Worm (Caenorhabditis elegans) whole organism, L1 larva: ENCODE measurements around the gene arf-5.
A peak's percentile ranks its signal among the peaks of the same experiment; 100 is the strongest.

Source experiments
- F16B12.6 ChIP-seq: fragments of 150-350 bp; optimal IDR thresholded peaks from 2 replicates; lab custom pipeline; 2014; ENCODE audit warnings: missing biosample characterization, missing genetic modification characterization
- aha-1 ChIP-seq: fragments of 150-350 bp; optimal IDR thresholded peaks from 2 replicates; lab custom pipeline; 2014; ENCODE audit warnings: missing biosample characterization, missing genetic modification characterization
- alr-1 ChIP-seq: fragments of 200-800 bp; sonication (Bioruptor generic); optimal IDR thresholded peaks from 2 replicates; lab custom pipeline; 2018; ENCODE audit warnings: borderline replicate concordance, mild to moderate bottlenecking, missing genetic modification characterization, missing compliant biosample characterization
- ama-1 ChIP-seq: fragments of 150-350 bp; optimal IDR thresholded peaks from 2 replicates; lab custom pipeline; 2014
- ceh-63 ChIP-seq: fragments of 200-800 bp; sonication (Bioruptor generic); optimal IDR thresholded peaks from 2 replicates; lab custom pipeline; 2018; ENCODE audit warnings: mild to moderate bottlenecking, missing genetic modification characterization, missing compliant biosample characterization
- ceh-8 ChIP-seq: fragments of 200-800 bp; sonication (Bioruptor generic); optimal IDR thresholded peaks from 2 replicates; lab custom pipeline; 2018; ENCODE audit warnings: mild to moderate bottlenecking, missing genetic modification characterization, moderate library complexity, missing compliant biosample characterization
- ceh-82 ChIP-seq, 3 experiments: fragments of 150-350 bp in 1 of 3; sonication (generic microtip) in 2 of 3; optimal IDR thresholded peaks; 2 replicates each; lab custom pipeline; 2014 to 2017; ENCODE audit warnings: missing biosample characterization in 3 of 3, missing genetic modification characterization in 3 of 3
- ceh-88 ChIP-seq: fragments of 200-800 bp; sonication (Bioruptor generic); IDR thresholded peaks from 2 replicates; pipeline ENCODE4 v1.3.6; 2022; ENCODE audit warnings: missing genetic modification characterization, missing compliant biosample characterization
- ceh-90 ChIP-seq: sonication (generic microtip); optimal IDR thresholded peaks from 2 replicates; lab custom pipeline; 2016; ENCODE audit warnings: missing genetic modification characterization, missing compliant biosample characterization
- ces-1 ChIP-seq: fragments of 150-350 bp; optimal IDR thresholded peaks from 2 replicates; lab custom pipeline; 2014; ENCODE audit warnings: missing biosample characterization, missing genetic modification reagents, missing genetic modification characterization
- dsc-1 ChIP-seq: sonication (generic microtip); optimal IDR thresholded peaks from 2 replicates; lab custom pipeline; 2016; ENCODE audit warnings: mild to moderate bottlenecking, missing genetic modification characterization, missing compliant biosample characterization
- efl-1 ChIP-seq, 4 experiments: fragments of 150-350 bp; optimal IDR thresholded peaks in 3 of 4; peaks in 1 of 4; 1 replicate in 1 of 4; 2 replicates in 3 of 4; lab custom pipeline; 2014; ENCODE audit warnings: missing biosample characterization in 2 of 4, missing genetic modification characterization in 2 of 4, missing genetic modification reagents in 2 of 4
- efl-3 ChIP-seq: fragments of 200-800 bp; sonication (Bioruptor generic); optimal IDR thresholded peaks from 2 replicates; lab custom pipeline; 2018; ENCODE audit warnings: mild to moderate bottlenecking, missing genetic modification characterization, missing compliant biosample characterization
- egl-27 ChIP-seq, 2 experiments: fragments of 150-350 bp in 1 of 2; sonication (generic microtip); optimal IDR thresholded peaks; 3 replicates each; lab custom pipeline; 2017 to 2018; ENCODE audit warnings: missing biosample characterization in 2 of 2, missing genetic modification characterization in 2 of 2, missing genetic modification reagents in 2 of 2
- elt-2 ChIP-seq: sonication (generic microtip); optimal IDR thresholded peaks from 2 replicates; lab custom pipeline; 2016; ENCODE audit warnings: missing genetic modification characterization, mild to moderate bottlenecking, inconsistent platforms, missing compliant biosample characterization, missing genetic modification reagents
- ets-5 ChIP-seq: fragments of 200-800 bp; sonication (Bioruptor generic); IDR thresholded peaks from 2 replicates; pipeline ENCODE4 v1.3.6; 2022; ENCODE audit warnings: missing genetic modification characterization, missing compliant biosample characterization
- fkh-10 ChIP-seq: sonication (generic microtip); optimal IDR thresholded peaks from 2 replicates; lab custom pipeline; 2017; ENCODE audit warnings: missing biosample characterization, missing genetic modification reagents, missing genetic modification characterization
- fos-1 ChIP-seq: fragments of 150-350 bp; optimal IDR thresholded peaks from 2 replicates; lab custom pipeline; 2014; ENCODE audit warnings: missing biosample characterization, missing genetic modification characterization
- grh-1 ChIP-seq: fragments of 200-800 bp; sonication (Bioruptor generic); IDR thresholded peaks from 2 replicates; pipeline ENCODE4 v1.3.6; 2022; ENCODE audit warnings: missing genetic modification reagents, missing genetic modification characterization, missing compliant biosample characterization
- hlh-17 ChIP-seq: fragments of 200-800 bp; sonication (Bioruptor generic); optimal IDR thresholded peaks from 2 replicates; lab custom pipeline; 2018; ENCODE audit warnings: missing genetic modification characterization, mild to moderate bottlenecking, missing compliant biosample characterization, moderate library complexity, borderline replicate concordance
- lin-13 ChIP-seq: fragments of 150-350 bp; optimal IDR thresholded peaks from 2 replicates; lab custom pipeline; 2014; ENCODE audit warnings: missing biosample characterization, missing genetic modification reagents, missing genetic modification characterization
- lin-14 ChIP-seq: fragments of 200-800 bp; sonication (Bioruptor generic); optimal IDR thresholded peaks from 2 replicates; lab custom pipeline; 2018; ENCODE audit warnings: mild to moderate bottlenecking, missing genetic modification characterization, moderate library complexity, missing compliant biosample characterization
- lin-39 ChIP-seq: fragments of 150-350 bp; optimal IDR thresholded peaks from 2 replicates; lab custom pipeline; 2014; ENCODE audit warnings: missing biosample characterization, missing genetic modification reagents, missing genetic modification characterization
- lsy-2 ChIP-seq, 2 experiments: fragments of 150-350 bp; optimal IDR thresholded peaks; 2 replicates each; lab custom pipeline; 2014; ENCODE audit warnings: missing biosample characterization in 2 of 2, missing genetic modification characterization in 2 of 2
- mab-9 ChIP-seq: fragments of 200-800 bp; sonication (Bioruptor generic); IDR thresholded peaks from 2 replicates; pipeline ENCODE4 v1.3.6; 2022; ENCODE audit warnings: missing genetic modification reagents, missing genetic modification characterization, missing compliant biosample characterization
- mdl-1 ChIP-seq, 2 experiments: fragments of 150-350 bp; optimal IDR thresholded peaks; 2 replicates each; lab custom pipeline; 2014 to 2017; ENCODE audit warnings: missing biosample characterization in 2 of 2, missing genetic modification characterization in 2 of 2, inconsistent platforms in 1 of 2
- mef-2 ChIP-seq: fragments of 150-350 bp; optimal IDR thresholded peaks from 2 replicates; lab custom pipeline; 2014; ENCODE audit warnings: missing biosample characterization, missing genetic modification characterization
- mep-1 ChIP-seq: fragments of 150-350 bp; optimal IDR thresholded peaks from 2 replicates; lab custom pipeline; 2014; ENCODE audit warnings: missing biosample characterization, missing genetic modification characterization
- nhr-11 ChIP-seq: fragments of 150-350 bp; optimal IDR thresholded peaks from 2 replicates; lab custom pipeline; 2014; ENCODE audit warnings: missing biosample characterization, missing genetic modification characterization
- nhr-19 ChIP-seq: fragments of 200-800 bp; sonication (Bioruptor generic); conservative IDR thresholded peaks from 2 replicates; pipeline ENCODE4 v1.3.6; 2022; ENCODE audit warnings: missing genetic modification characterization, missing compliant biosample characterization
- nhr-20 ChIP-seq: sonication (generic microtip); optimal IDR thresholded peaks from 2 replicates; lab custom pipeline; 2016; ENCODE audit warnings: mild to moderate bottlenecking, missing genetic modification characterization, missing compliant biosample characterization
- nhr-237 ChIP-seq: fragments of 150-350 bp; optimal IDR thresholded peaks from 2 replicates; lab custom pipeline; 2014; ENCODE audit warnings: missing biosample characterization, missing genetic modification characterization
- nhr-28 ChIP-seq: fragments of 150-350 bp; optimal IDR thresholded peaks from 2 replicates; lab custom pipeline; 2014; ENCODE audit warnings: missing biosample characterization, missing genetic modification characterization
- nhr-47 ChIP-seq: sonication (generic microtip); optimal IDR thresholded peaks from 2 replicates; lab custom pipeline; 2016; ENCODE audit warnings: mild to moderate bottlenecking, missing genetic modification characterization, moderate library complexity, missing compliant biosample characterization
- nhr-84 ChIP-seq: sonication (generic microtip); optimal IDR thresholded peaks from 2 replicates; lab custom pipeline; 2017; ENCODE audit warnings: missing biosample characterization, missing genetic modification characterization
- nhr-85 ChIP-seq: sonication (generic microtip); peaks from one replicate; lab custom pipeline; 2016; ENCODE audit warnings: missing genetic modification characterization, inconsistent platforms, missing compliant biosample characterization
- nhr-90 ChIP-seq: sonication (generic microtip); optimal IDR thresholded peaks from 2 replicates; lab custom pipeline; 2016; ENCODE audit warnings: mild to moderate bottlenecking, missing genetic modification characterization, missing compliant biosample characterization; ENCODE audit not compliant: poor library complexity
- pag-3 ChIP-seq: sonication (generic microtip); optimal IDR thresholded peaks from 2 replicates; lab custom pipeline; 2017; ENCODE audit warnings: missing genetic modification characterization, mild to moderate bottlenecking, missing compliant biosample characterization, antibody characterized with exemption, borderline replicate concordance; ENCODE audit not compliant: insufficient read depth
- snu-23 ChIP-seq: sonication (generic microtip); optimal IDR thresholded peaks from 2 replicates; lab custom pipeline; 2016; ENCODE audit warnings: missing genetic modification characterization, missing compliant biosample characterization
- sox-4 ChIP-seq: sonication (generic microtip); optimal IDR thresholded peaks from 2 replicates; lab custom pipeline; 2016; ENCODE audit warnings: missing genetic modification characterization, missing compliant biosample characterization
- sptf-1 ChIP-seq: fragments of 150-350 bp; optimal IDR thresholded peaks from 2 replicates; lab custom pipeline; 2014; ENCODE audit warnings: missing biosample characterization, missing genetic modification characterization
- swsn-7 ChIP-seq: sonication (generic microtip); optimal IDR thresholded peaks from 2 replicates; lab custom pipeline; 2016; ENCODE audit warnings: missing genetic modification characterization, missing compliant biosample characterization
- tbx-2 ChIP-seq: sonication (generic microtip); optimal IDR thresholded peaks from 2 replicates; lab custom pipeline; 2016; ENCODE audit warnings: missing genetic modification characterization, missing compliant biosample characterization
- tlp-1 ChIP-seq: fragments of 150-350 bp; optimal IDR thresholded peaks from 2 replicates; lab custom pipeline; 2014; ENCODE audit warnings: missing biosample characterization, missing genetic modification characterization
- unc-130 ChIP-seq: fragments of 150-350 bp; optimal IDR thresholded peaks from 2 replicates; lab custom pipeline; 2017; ENCODE audit warnings: missing biosample characterization, missing genetic modification characterization, inconsistent platforms
- unc-62 ChIP-seq: fragments of 150-350 bp; optimal IDR thresholded peaks from 2 replicates; lab custom pipeline; 2014; ENCODE audit warnings: missing biosample characterization, missing genetic modification reagents, missing genetic modification characterization
- unc-86 ChIP-seq: sonication (generic microtip); optimal IDR thresholded peaks from 2 replicates; lab custom pipeline; 2016; ENCODE audit warnings: missing genetic modification characterization, missing compliant biosample characterization
- unc-98 ChIP-seq: fragments of 200-800 bp; sonication (Bioruptor generic); IDR thresholded peaks from 2 replicates; pipeline ENCODE4 v1.3.6; 2022; ENCODE audit warnings: missing genetic modification characterization, missing compliant biosample characterization
- vab-15 ChIP-seq: sonication (generic microtip); optimal IDR thresholded peaks from 2 replicates; lab custom pipeline; 2017; ENCODE audit warnings: missing genotype, mild to moderate bottlenecking, missing genetic modification characterization, missing compliant biosample characterization
- xbp-1 ChIP-seq: sonication (generic microtip); optimal IDR thresholded peaks from 2 replicates; lab custom pipeline; 2016; ENCODE audit warnings: missing genetic modification characterization, missing compliant biosample characterization
- ztf-11 ChIP-seq, 2 experiments: sonication (generic microtip); optimal IDR thresholded peaks; 2 replicates each; lab custom pipeline; 2016 to 2017; ENCODE audit warnings: missing genetic modification characterization in 2 of 2, missing biosample characterization in 1 of 2, missing compliant biosample characterization in 1 of 2
- ztf-4 ChIP-seq: fragments of 150-350 bp; optimal IDR thresholded peaks from 2 replicates; lab custom pipeline; 2014; ENCODE audit warnings: missing biosample characterization, missing genetic modification characterization

arf-5 gene

ce11 chrIV:8019772-8020496 lies 37.6 kb downstream of the arf-5 start, which contains the start of gene dnc-4 (continued):
- no peak for TF ChIP-seq mdl-1 (tag; optimal IDR thresholded peaks at IDR 0.05; lab: Kevin White, UChicago)
- no peak for TF ChIP-seq unc-86 (tag; lab: Kevin White, UChicago)
- TF ChIP-seq nhr-20 (tag; lab: Kevin White, UChicago): peak; percentile 7
- TF ChIP-seq unc-98: no peak
- no peak for TF ChIP-seq nhr-237 (tag; lab: Kevin White, UChicago)
- TF ChIP-seq nhr-28 (tag; lab: Kevin White, UChicago): no peak
- no peak for TF ChIP-seq efl-3 (GFP tag; lab: Kevin White, UChicago)
- TF ChIP-seq egl-27 (tag; optimal IDR thresholded peaks at IDR 0.05; lab: Kevin White, UChicago): no peak
- TF ChIP-seq lin-14 (GFP tag; lab: Kevin White, UChicago): peak; percentile 52
- peak; percentile 8 to 36 for TF ChIP-seq efl-1 (optimal IDR thresholded peaks at IDR 0.05; lab: Kevin White, UChicago)
- TF ChIP-seq efl-1 (GFP tag; optimal IDR thresholded peaks at IDR 0.05 in 1 of 2; lab: Kevin White, UChicago): peak in 1 of 2 experiments; percentile 36
- TF ChIP-seq grh-1 (GFP tag; lab: Robert Waterston, UW): no peak
- no peak for TF ChIP-seq unc-62 (GFP tag; lab: Kevin White, UChicago)
- no peak for TF ChIP-seq nhr-19 (GFP tag; lab: Robert Waterston, UW)
- TF ChIP-seq hlh-17 (GFP tag; lab: Kevin White, UChicago): no peak
- no peak for TF ChIP-seq elt-2 (tag; lab: Kevin White, UChicago)
- peak; percentile 21 for TF ChIP-seq nhr-90 (tag; lab: Kevin White, UChicago)
- TF ChIP-seq tlp-1 (tag; lab: Kevin White, UChicago): no peak
- TF ChIP-seq ceh-82 (tag; optimal IDR thresholded peaks at IDR 0.05; lab: Kevin White, UChicago): peak in 1 of 3 experiments; percentile 39
- TF ChIP-seq ceh-88 (GFP tag; lab: Robert Waterston, UW): no peak
- TF ChIP-seq alr-1 (tag; lab: Kevin White, UChicago): no peak
- no peak for TF ChIP-seq xbp-1 (tag; lab: Kevin White, UChicago)
- no peak for TF ChIP-seq fkh-10
- no peak for TF ChIP-seq pag-3 (tag; lab: Kevin White, UChicago)
- no peak for TF ChIP-seq ztf-11 (tag; optimal IDR thresholded peaks at IDR 0.05; lab: Kevin White, UChicago)
- TF ChIP-seq ceh-90 (tag; lab: Kevin White, UChicago): peak; percentile 69
- no peak for TF ChIP-seq lin-39 (tag; lab: Kevin White, UChicago)
- no peak for TF ChIP-seq dsc-1
- TF ChIP-seq sox-4 (tag; lab: Kevin White, UChicago): no peak
- peak; percentile 24 for TF ChIP-seq nhr-47 (tag; lab: Kevin White, UChicago)
- TF ChIP-seq F16B12.6 (tag; lab: Kevin White, UChicago): no peak
- TF ChIP-seq mef-2 (tag; lab: Kevin White, UChicago): no peak
- TF ChIP-seq vab-15 (tag; lab: Kevin White, UChicago): no peak
- no peak for TF ChIP-seq ets-5
- TF ChIP-seq snu-23: peak; percentile 20
- no peak for TF ChIP-seq nhr-84
- TF ChIP-seq ama-1 (lab: Kevin White, UChicago): no peak
- peak; percentile 14 for TF ChIP-seq swsn-7 (tag; lab: Kevin White, UChicago)
- no peak for TF ChIP-seq aha-1 (tag; lab: Kevin White, UChicago)
- TF ChIP-seq mab-9 (GFP tag; lab: Robert Waterston, UW): no peak
- peak; percentile 71 for TF ChIP-seq mep-1 (tag; lab: Kevin White, UChicago)
- no peak for TF ChIP-seq ces-1
- TF ChIP-seq unc-130: no peak
- TF ChIP-seq fos-1 (tag; lab: Kevin White, UChicago): no peak
- peak in 1 of 2 experiments; percentile 55 for TF ChIP-seq lsy-2 (tag; optimal IDR thresholded peaks at IDR 0.05; lab: Kevin White, UChicago)
- no peak for TF ChIP-seq ceh-63
- no peak for TF ChIP-seq nhr-85 (tag; lab: Kevin White, UChicago)
- TF ChIP-seq lin-13: no peak
- peak; percentile 0 for TF ChIP-seq tbx-2 (tag; lab: Kevin White, UChicago)
- TF ChIP-seq ztf-4 (tag; lab: Kevin White, UChicago): no peak
- no peak for TF ChIP-seq nhr-11 (tag; lab: Kevin White, UChicago)
- no peak for TF ChIP-seq sptf-1 (tag; lab: Kevin White, UChicago)
- no peak for TF ChIP-seq ceh-8 (GFP tag; lab: Kevin White, UChicago)
